Fruit fly (Drosophila melanogaster) whole organism, pupa: ENCODE measurements around the gene fz.

Experiments
- CG10348 ChIP-seq: fragments of 200-800 bp; sonication (Bioruptor generic); IDR thresholded peaks from 2 replicates; pipeline ENCODE4 v1.3.6; 2022; ENCODE audit warnings: missing biosample characterization, missing genetic modification characterization
- CG12605 ChIP-seq: fragments of 200-800 bp; sonication (Bioruptor generic); IDR thresholded peaks from 2 replicates; pipeline ENCODE4 v1.3.6; 2022; ENCODE audit warnings: missing biosample characterization, missing genetic modification characterization
- CG15710 ChIP-seq: fragments of 200-800 bp; sonication (Bioruptor generic); optimal IDR thresholded peaks from 2 replicates; lab custom pipeline; 2018; ENCODE audit warnings: missing biosample characterization, mild to moderate bottlenecking, missing genetic modification characterization, moderate library complexity
- CG17806 ChIP-seq: fragments of 200-800 bp; sonication (Bioruptor generic); optimal IDR thresholded peaks from 2 replicates; lab custom pipeline; 2018; ENCODE audit warnings: missing biosample characterization, mild to moderate bottlenecking, missing genetic modification characterization, moderate library complexity
- CG32121 ChIP-seq: fragments of 200-800 bp; sonication (Bioruptor generic); IDR thresholded peaks from 2 replicates; pipeline ENCODE4 v1.3.6; 2022; ENCODE audit warnings: missing biosample characterization, missing genetic modification characterization
- D1 ChIP-seq: fragments of 200-800 bp; sonication (Bioruptor generic); optimal IDR thresholded peaks from 2 replicates; lab custom pipeline; 2018; ENCODE audit warnings: missing biosample characterization, mild to moderate bottlenecking, missing genetic modification characterization, moderate library complexity
- EcR ChIP-seq: fragments of 200-800 bp; sonication (Bioruptor generic); optimal IDR thresholded peaks from 3 replicates; lab custom pipeline; 2019; ENCODE audit warnings: missing biosample characterization, missing genetic modification characterization, mild to moderate bottlenecking, moderate library complexity, missing genetic modification reagents
- Ets98B ChIP-seq: fragments of 200-800 bp; sonication (Bioruptor generic); IDR thresholded peaks from 2 replicates; pipeline ENCODE4 v1.3.6; 2022; ENCODE audit warnings: missing biosample characterization, missing genetic modification characterization
- Pif1A ChIP-seq: fragments of 200-800 bp; sonication (Bioruptor generic); optimal IDR thresholded peaks from 3 replicates; lab custom pipeline; 2016; ENCODE audit warnings: missing biosample characterization, missing genetic modification characterization
- Pif1B ChIP-seq: fragments of 200-800 bp; sonication (Bioruptor generic); optimal IDR thresholded peaks from 3 replicates; lab custom pipeline; 2016; ENCODE audit warnings: missing biosample characterization, missing genetic modification characterization
- fd96Ca ChIP-seq: fragments of 200-800 bp; sonication (Bioruptor generic); IDR thresholded peaks from 3 replicates; pipeline ENCODE4 v1.3.6; 2022; ENCODE audit warnings: missing biosample characterization, missing genetic modification characterization

DNA sequence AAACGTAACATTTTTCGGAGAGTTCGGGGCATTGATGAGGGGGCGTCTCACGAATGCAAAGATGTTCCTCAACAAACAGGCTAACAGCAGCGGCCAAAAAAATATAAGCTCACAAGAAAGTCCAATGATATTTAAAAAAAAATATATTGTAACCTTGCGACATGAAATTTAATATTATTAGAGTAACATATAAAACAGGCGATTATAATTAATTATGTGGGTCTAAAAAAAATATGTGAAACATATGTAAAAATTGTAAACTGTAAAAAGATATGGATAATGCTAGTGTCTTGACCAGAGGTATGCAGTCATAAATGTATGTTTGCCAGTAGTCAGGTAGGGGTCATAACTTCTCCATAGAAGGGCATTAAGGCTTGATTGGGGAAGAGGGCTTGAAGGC lies 79.0 kb downstream of the fz start:
- TF ChIP-seq CG10348 (GFP tag; lab: Robert Waterston, UW) (no peak), Ets98B (no peak), CG32121 (no peak), EcR (no peak), Pif1A (GFP tag; lab: Kevin White, UChicago) (peak; percentile 31), D1 (tag; lab: Kevin White, UChicago) (peak; percentile 8), CG12605 (GFP tag; lab: Robert Waterston, UW) (no peak), CG17806 (tag; lab: Kevin White, UChicago) (peak; percentile 52), CG15710 (tag; lab: Kevin White, UChicago) (peak; percentile 52), fd96Ca (GFP tag; lab: Robert Waterston, UW) (no peak), Pif1B (GFP tag; lab: Kevin White, UChicago) (peak; percentile 34)
